Worm (Caenorhabditis elegans): Measurements from ENCODE around the gene ugt-56.

ugt-56 gene

ce11 chrV:12296122-12296521 is 37.3 kb downstream of the ugt-56 start:
- no peak for TF ChIP-seq ztf-26 (tag; optimal IDR thresholded peaks at IDR 0.05)
- no peak for TF ChIP-seq Y53F4B.3 (GFP tag; IDR thresholded peaks at IDR 0.05)
- no peak for TF ChIP-seq lir-1 (GFP tag; conservative IDR thresholded peaks at IDR 0.05)
- no peak for TF ChIP-seq madf-10 (tag; optimal IDR thresholded peaks at IDR 0.05)
- no peak for TF ChIP-seq madf-8 (GFP tag; conservative IDR thresholded peaks at IDR 0.05)
- TF ChIP-seq K11D2.4 (GFP tag; IDR thresholded peaks at IDR 0.05), result no peak
- TF ChIP-seq xnd-1 (tag; optimal IDR thresholded peaks at IDR 0.05), result no peak
- no peak for TF ChIP-seq nfyb-1 (GFP tag; IDR thresholded peaks at IDR 0.05)
- no peak for TF ChIP-seq let-607 (tag; optimal IDR thresholded peaks at IDR 0.05)
- no peak for TF ChIP-seq ceh-100 (GFP tag; IDR thresholded peaks at IDR 0.05)
- no peak for TF ChIP-seq hrde-1 (tag; optimal IDR thresholded peaks at IDR 0.05; ENCODE audit: borderline replicate concordance)
- no peak for TF ChIP-seq ztf-6 (GFP tag; IDR thresholded peaks at IDR 0.05)
- TF ChIP-seq aptf-3 (GFP tag; IDR thresholded peaks at IDR 0.05), result no peak
- no peak for TF ChIP-seq aptf-2 (GFP tag; conservative IDR thresholded peaks at IDR 0.05)
- TF ChIP-seq bed-1 (GFP tag; IDR thresholded peaks at IDR 0.05), result no peak
- TF ChIP-seq egrh-3 (GFP tag; IDR thresholded peaks at IDR 0.05), result no peak
- no peak for TF ChIP-seq F10E7.11 (tag; optimal IDR thresholded peaks at IDR 0.05)
- no peak for TF ChIP-seq F39B2.1 (GFP tag; IDR thresholded peaks at IDR 0.05)
- TF ChIP-seq ZK185.1 (tag; optimal IDR thresholded peaks at IDR 0.05; ENCODE audit: poor library complexity, severe bottlenecking), result no peak

ce11 chrV:12296794-12297193 is 38.0 kb downstream of the ugt-56 start:
- TF ChIP-seq Y56A3A.18 (GFP tag; IDR thresholded peaks at IDR 0.05) (no peak), ceh-58 (GFP tag; IDR thresholded peaks at IDR 0.05) (no peak), F55B11.4 (tag; optimal IDR thresholded peaks at IDR 0.05; ENCODE audit: borderline replicate concordance, insufficient read depth) (no peak)

ce11 chrV:12298184-12298583 is 39.4 kb downstream of the ugt-56 start:
- TF ChIP-seq aptf-3 (GFP tag; IDR thresholded peaks at IDR 0.05), result no peak
- TF ChIP-seq nhr-80 (tag; optimal IDR thresholded peaks at IDR 0.05), result peak; percentile 80

ce11 chrV:12299244-12299766 is 40.5 kb downstream of the ugt-56 start:
- no peak for TF ChIP-seq F39B2.1 (GFP tag; IDR thresholded peaks at IDR 0.05)
- no peak for TF ChIP-seq ets-4 (GFP tag; optimal IDR thresholded peaks at IDR 0.05)
- no peak for TF ChIP-seq lir-1 (GFP tag; conservative IDR thresholded peaks at IDR 0.05)
- no peak for TF ChIP-seq snpc-4 (GFP tag; optimal IDR thresholded peaks at IDR 0.05)
- no peak for TF ChIP-seq snpc-4 (tag; optimal IDR thresholded peaks at IDR 0.05)

ce11 chrV:12300166-12300565 is 41.4 kb downstream of the ugt-56 start:
- TF ChIP-seq lsy-27 (tag; optimal IDR thresholded peaks at IDR 0.05; ENCODE audit: borderline replicate concordance, insufficient read depth), result no peak
- no peak for TF ChIP-seq ceh-79 (tag; optimal IDR thresholded peaks at IDR 0.05)
- no peak for TF ChIP-seq ets-4 (GFP tag; optimal IDR thresholded peaks at IDR 0.05)
- peak; percentile 12 for TF ChIP-seq lin-54 (GFP tag; optimal IDR thresholded peaks at IDR 0.05)
- no peak for TF ChIP-seq ceh-100 (GFP tag; IDR thresholded peaks at IDR 0.05)
- TF ChIP-seq lin-40 (tag; optimal IDR thresholded peaks at IDR 0.05), result peak; percentile 49
- TF ChIP-seq F55B11.4 (tag; optimal IDR thresholded peaks at IDR 0.05; ENCODE audit: borderline replicate concordance, insufficient read depth), result no peak
- no peak for TF ChIP-seq F22D6.2 (tag; optimal IDR thresholded peaks at IDR 0.05)
- 0 out of 2 replicates have a peak, but pooled peaks have one; percentile 64 for TF ChIP-seq Y56A3A.18 (GFP tag; IDR thresholded peaks at IDR 0.05)
- TF ChIP-seq ztf-18 (tag; optimal IDR thresholded peaks at IDR 0.05), result peak; percentile 9
- peak; percentile 15 for TF ChIP-seq repo-1 (tag; optimal IDR thresholded peaks at IDR 0.05)
- TF ChIP-seq egrh-3 (GFP tag; IDR thresholded peaks at IDR 0.05), result no peak
- TF ChIP-seq attf-5 (GFP tag; optimal IDR thresholded peaks at IDR 0.05), result peak; percentile 48
- TF ChIP-seq cebp-1 (GFP tag; IDR thresholded peaks at IDR 0.05), result no peak
- peak; percentile 56 for TF ChIP-seq cebp-1 (tag; optimal IDR thresholded peaks at IDR 0.05)
- TF ChIP-seq snpc-4 (GFP tag; optimal IDR thresholded peaks at IDR 0.05), result no peak
- peak in 1 of 4 experiments; percentile 29 for TF ChIP-seq snpc-4 (tag; optimal IDR thresholded peaks at IDR 0.05)
- TF ChIP-seq T07F8.4 (tag; optimal IDR thresholded peaks at IDR 0.05), result no peak
- TF ChIP-seq atf-7 (tag; optimal IDR thresholded peaks at IDR 0.05), result no peak
- no peak for TF ChIP-seq egl-44 (GFP tag; IDR thresholded peaks at IDR 0.05)
- TF ChIP-seq let-607 (tag; optimal IDR thresholded peaks at IDR 0.05), result peak in 1 of 2 experiments; percentile 14
- TF ChIP-seq rec-8 (tag; optimal IDR thresholded peaks at IDR 0.05), result no peak
- TF ChIP-seq madf-3 (GFP tag; IDR thresholded peaks at IDR 0.05), result no peak
